Fruit fly (Drosophila melanogaster): ENCODE data around the gene 5-HT7.

The 5-HT7 gene

DNA sequence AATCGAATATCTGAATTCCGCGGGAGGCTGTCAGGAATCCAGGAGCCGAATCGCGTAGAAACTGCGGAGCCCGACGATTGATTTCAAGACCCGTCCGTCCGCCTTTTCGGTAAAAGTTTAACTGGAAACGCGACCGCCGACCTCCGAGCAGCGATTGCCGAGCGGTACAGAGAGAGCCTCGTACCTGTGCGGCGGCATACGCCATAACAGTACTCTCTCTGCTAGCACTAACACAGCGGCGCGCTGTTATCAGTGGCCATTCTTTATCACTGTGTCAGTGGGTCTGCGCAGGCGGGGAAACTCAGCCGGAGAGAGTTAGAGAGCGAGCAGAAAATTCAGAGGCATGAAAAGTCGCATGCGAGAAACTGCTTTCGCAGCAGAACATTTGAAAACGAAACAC is at the start of gene 5-HT7:
Gene 5-HT7, minus strand, starts transcription at position 161 of the 400 bp plus-strand sequence.
- TF ChIP-seq CG7045 (GFP tag; optimal IDR thresholded peaks at IDR 0.05) (no peak), pad (GFP tag; optimal IDR thresholded peaks at IDR 0.05) (peak; percentile 95), toe (GFP tag; optimal IDR thresholded peaks at IDR 0.05) (no peak), CG7101 (tag; optimal IDR thresholded peaks at IDR 0.05) (no peak), Crg-1 (GFP tag; optimal IDR thresholded peaks at IDR 0.05) (no peak), Hr96 (GFP tag; optimal IDR thresholded peaks at IDR 0.05) (no peak), cnc (optimal IDR thresholded peaks at IDR 0.05) (no peak), cic (GFP tag; optimal IDR thresholded peaks at IDR 0.05) (no peak)

- no peak for TF ChIP-seq ovo (GFP tag; optimal IDR thresholded peaks at IDR 0.05)
- no peak for TF ChIP-seq CG5204 (GFP tag; optimal IDR thresholded peaks at IDR 0.05)
- TF ChIP-seq Mnt (GFP tag; optimal IDR thresholded peaks at IDR 0.05): no peak
- no peak for TF ChIP-seq Clk (GFP tag; optimal IDR thresholded peaks at IDR 0.05)
- TF ChIP-seq pad (GFP tag; optimal IDR thresholded peaks at IDR 0.05): no peak
These were observed 49.7 kb upstream of the 5-HT7 start for dm6 chr3R:31066356-31066755.

dm6 chr3R:31064653-31065322 is 48.1 kb upstream of the 5-HT7 start, which contains the start of gene Sox100B:
TSS of gene Sox100B (plus strand) at chr3R:31065253.
- TF ChIP-seq kay (GFP tag; ENCODE audit: borderline replicate concordance) (peak; percentile 41), CG1620 (GFP tag; optimal IDR thresholded peaks at IDR 0.05) (no peak)

DNA sequence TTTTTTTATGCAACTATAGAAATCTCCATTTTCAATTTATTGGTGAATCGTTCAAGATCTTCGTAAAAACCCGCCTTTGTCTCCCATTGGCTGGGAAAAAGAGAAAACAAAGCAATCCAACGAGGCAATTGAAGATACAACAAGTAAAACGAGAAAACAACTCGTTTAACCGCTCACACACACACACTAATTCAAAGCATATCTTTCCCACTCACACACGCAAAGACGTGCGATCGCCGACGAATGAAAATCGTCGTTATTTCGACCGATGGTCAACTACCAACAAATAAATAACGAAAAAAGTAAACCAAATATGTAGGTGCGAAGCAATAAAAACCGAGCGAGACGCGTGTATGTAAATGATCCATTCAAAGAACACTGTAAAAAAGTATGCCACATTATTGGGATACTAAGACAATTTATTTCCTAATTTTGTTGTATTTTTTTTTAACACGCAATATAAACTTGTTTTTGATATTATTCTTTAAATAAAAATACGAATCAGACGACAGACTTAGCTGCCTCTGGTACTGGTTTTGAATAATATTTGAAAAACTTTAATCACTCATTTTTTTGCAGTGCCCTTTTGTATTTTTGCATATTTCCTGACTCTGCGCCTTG is 45.8 kb upstream of the 5-HT7 start:
- TF ChIP-seq Crg-1 (GFP tag; optimal IDR thresholded peaks at IDR 0.05) (no peak), kay (GFP tag; ENCODE audit: borderline replicate concordance) (peak; percentile 8), cic (GFP tag; optimal IDR thresholded peaks at IDR 0.05) (no peak), CG1620 (GFP tag; optimal IDR thresholded peaks at IDR 0.05) (no peak), cnc (optimal IDR thresholded peaks at IDR 0.05) (no peak), Clk (GFP tag; optimal IDR thresholded peaks at IDR 0.05) (no peak)

- TF ChIP-seq toe (GFP tag; optimal IDR thresholded peaks at IDR 0.05) (peak; percentile 64), CG1620 (GFP tag; optimal IDR thresholded peaks at IDR 0.05) (peak; percentile 69), CG11617 (GFP tag; optimal IDR thresholded peaks at IDR 0.05) (no peak), tj (GFP tag; optimal IDR thresholded peaks at IDR 0.05) (peak; percentile 77), CG5204 (GFP tag; optimal IDR thresholded peaks at IDR 0.05) (peak; percentile 44), bab1 (GFP tag; optimal IDR thresholded peaks at IDR 0.05) (peak; percentile 52), Crg-1 (GFP tag; optimal IDR thresholded peaks at IDR 0.05) (peak; percentile 42), Hr96 (GFP tag; optimal IDR thresholded peaks at IDR 0.05) (peak; percentile 86), pad (GFP tag; optimal IDR thresholded peaks at IDR 0.05) (peak; percentile 54), cnc (optimal IDR thresholded peaks at IDR 0.05) (no peak), CG7045 (GFP tag; optimal IDR thresholded peaks at IDR 0.05) (peak; percentile 38), CG7101 (tag; optimal IDR thresholded peaks at IDR 0.05) (peak; percentile 37), CG14711 (tag; optimal IDR thresholded peaks at IDR 0.05) (no peak), kay (GFP tag; ENCODE audit: borderline replicate concordance) (no peak), ovo (GFP tag; optimal IDR thresholded peaks at IDR 0.05) (no peak), cic (GFP tag; optimal IDR thresholded peaks at IDR 0.05) (no peak), CG12768 (GFP tag; optimal IDR thresholded peaks at IDR 0.05) (peak; percentile 7), CG33017 (tag; optimal IDR thresholded peaks at IDR 0.05) (no peak), Clk (GFP tag; optimal IDR thresholded peaks at IDR 0.05) (no peak), Mnt (GFP tag; optimal IDR thresholded peaks at IDR 0.05) (peak; percentile 88)
These were observed 44.3 kb upstream of the 5-HT7 start, which contains the start of gene dco for dm6 chr3R:31060708-31061625. TSS of gene dco (minus strand) at chr3R:31061210.

DNA sequence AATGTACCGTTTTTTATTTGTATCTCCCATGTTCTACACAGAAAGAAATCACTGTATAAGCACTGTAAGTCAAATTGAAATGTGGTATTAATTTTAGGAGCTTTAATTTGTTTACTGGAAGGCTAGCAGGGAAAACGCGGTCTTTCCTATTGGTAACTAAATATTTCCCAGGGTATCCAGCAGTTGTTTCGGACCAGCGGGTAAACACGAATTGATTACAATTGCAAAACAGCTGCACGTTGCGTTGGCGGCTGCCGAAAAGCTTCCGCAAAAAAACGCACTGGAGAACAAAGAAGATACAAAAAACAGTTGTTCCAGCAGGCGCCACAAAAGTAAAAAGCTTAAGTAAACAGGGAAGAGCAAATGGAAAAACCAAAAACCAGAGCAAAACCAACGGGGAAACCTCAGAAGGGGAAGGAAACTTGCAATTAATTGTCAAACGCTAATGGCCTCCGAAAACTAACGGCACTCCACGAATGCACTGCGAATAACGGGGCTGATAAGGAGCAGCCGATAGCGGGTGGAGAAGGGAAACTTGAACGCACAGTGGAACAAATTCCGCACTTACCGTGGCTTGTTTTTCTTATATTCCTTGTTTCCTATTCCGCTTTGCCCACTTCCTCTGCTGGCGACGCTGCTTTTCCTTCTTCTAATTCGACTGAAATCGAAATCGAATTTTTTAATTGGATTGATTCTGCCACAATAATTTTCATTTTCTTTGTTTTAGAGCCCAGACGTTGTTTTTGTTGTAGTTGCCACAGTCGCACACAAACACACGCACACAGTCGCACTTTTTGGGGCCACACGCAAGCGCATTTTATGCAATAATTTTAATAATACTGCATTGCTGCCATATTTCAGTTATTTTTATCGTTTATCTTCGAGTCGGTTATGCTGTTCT is 43.4 kb upstream of the 5-HT7 start:
- TF ChIP-seq Clk (GFP tag; optimal IDR thresholded peaks at IDR 0.05) (no peak), kay (GFP tag; ENCODE audit: borderline replicate concordance) (no peak), CG14711 (tag; optimal IDR thresholded peaks at IDR 0.05) (no peak), ovo (GFP tag; optimal IDR thresholded peaks at IDR 0.05) (peak; percentile 98), Crg-1 (GFP tag; optimal IDR thresholded peaks at IDR 0.05) (no peak), CG7045 (GFP tag; optimal IDR thresholded peaks at IDR 0.05) (peak; percentile 32), cic (GFP tag; optimal IDR thresholded peaks at IDR 0.05) (no peak), CG5204 (GFP tag; optimal IDR thresholded peaks at IDR 0.05) (peak; percentile 30), Hr96 (GFP tag; optimal IDR thresholded peaks at IDR 0.05) (no peak), pad (GFP tag; optimal IDR thresholded peaks at IDR 0.05) (peak; percentile 98), tj (GFP tag; optimal IDR thresholded peaks at IDR 0.05) (no peak), CG33017 (tag; optimal IDR thresholded peaks at IDR 0.05) (no peak)

Data from whole organism, adult.